Fruit fly (Drosophila melanogaster) whole organism, embryonic: Measurements from ENCODE around the gene XRCC1.

Experiments used
- ATbp ChIP-seq: fragments of 200-800 bp; sonication (Bioruptor generic); optimal IDR thresholded peaks from 2 replicates; lab custom pipeline; 2017; ENCODE audit warnings: missing biosample characterization, mild to moderate bottlenecking, missing genetic modification characterization, missing genetic modification reagents
- Antp ChIP-seq: fragments of 200-800 bp; sonication (Bioruptor generic); optimal IDR thresholded peaks from 3 replicates; lab custom pipeline; 2016; ENCODE audit warnings: missing biosample characterization, missing genetic modification characterization
- Atf-2 ChIP-seq: fragments of 200-800 bp; sonication (Bioruptor generic); optimal IDR thresholded peaks from 2 replicates; lab custom pipeline; 2016; ENCODE audit warnings: missing biosample characterization, missing genetic modification characterization
- CG10209 ChIP-seq: fragments of 200-800 bp; sonication (Bioruptor generic); optimal IDR thresholded peaks from 3 replicates; lab custom pipeline; 2017; ENCODE audit warnings: missing biosample characterization, mild to moderate bottlenecking, missing genetic modification characterization, missing genetic modification reagents
- CG10565 ChIP-seq: fragments of 200-800 bp; sonication (Bioruptor generic); optimal IDR thresholded peaks from 3 replicates; lab custom pipeline; 2016; ENCODE audit warnings: missing biosample characterization, mild to moderate bottlenecking, missing genetic modification characterization
- CG12744 ChIP-seq: fragments of 200-800 bp; sonication (Bioruptor generic); optimal IDR thresholded peaks from 2 replicates; lab custom pipeline; 2016; ENCODE audit warnings: missing biosample characterization, missing genetic modification characterization
- CG14441 ChIP-seq: fragments of 200-800 bp; sonication (Bioruptor generic); IDR thresholded peaks from 2 replicates; pipeline ENCODE4 v1.3.6; 2022; ENCODE audit warnings: missing biosample characterization, missing genetic modification characterization
- CG14667 ChIP-seq: fragments of 200-800 bp; sonication (Bioruptor generic); IDR thresholded peaks from 2 replicates; pipeline ENCODE4 v1.3.6; 2022; ENCODE audit warnings: missing biosample characterization, missing genetic modification characterization
- CG15073 ChIP-seq: fragments of 200-800 bp; sonication (Bioruptor generic); optimal IDR thresholded peaks from 2 replicates; lab custom pipeline; 2016; ENCODE audit warnings: missing biosample characterization, missing genetic modification characterization
- CG1529 ChIP-seq: fragments of 200-800 bp; sonication (Bioruptor generic); optimal IDR thresholded peaks from 3 replicates; lab custom pipeline; 2018; ENCODE audit warnings: missing biosample characterization, missing genetic modification characterization
- CG17361 ChIP-seq: fragments of 200-800 bp; sonication (Bioruptor generic); IDR thresholded peaks from 3 replicates; pipeline ENCODE4 v1.3.6; 2022; ENCODE audit warnings: missing biosample characterization, missing genetic modification characterization
- CG17912 ChIP-seq: fragments of 200-800 bp; sonication (Bioruptor generic); optimal IDR thresholded peaks from 2 replicates; lab custom pipeline; 2018; ENCODE audit warnings: missing biosample characterization, mild to moderate bottlenecking, missing genetic modification characterization
- CG2129 ChIP-seq: fragments of 200-800 bp; sonication (Bioruptor generic); IDR thresholded peaks from 2 replicates; pipeline ENCODE4 v1.3.6; 2022; ENCODE audit warnings: missing biosample characterization, missing genetic modification characterization; ENCODE audit not compliant: partially characterized antibody
- CG2199 ChIP-seq: fragments of 200-800 bp; sonication (Bioruptor generic); IDR thresholded peaks from 3 replicates; pipeline ENCODE4 v1.3.6; 2022; ENCODE audit warnings: missing biosample characterization, missing genetic modification characterization
- CG30431 ChIP-seq: fragments of 200-800 bp; sonication (Bioruptor generic); optimal IDR thresholded peaks from 2 replicates; lab custom pipeline; 2017; ENCODE audit warnings: missing biosample characterization, missing genetic modification characterization
- CG3847 ChIP-seq: fragments of 200-800 bp; sonication (Bioruptor generic); IDR thresholded peaks from 2 replicates; pipeline ENCODE4 v1.3.6; 2022; ENCODE audit warnings: missing biosample characterization, missing genetic modification characterization
- CG6689 ChIP-seq: fragments of 200-800 bp; sonication (Bioruptor generic); IDR thresholded peaks from 2 replicates; pipeline ENCODE4 v1.3.6; 2022; ENCODE audit warnings: missing biosample characterization, missing genetic modification characterization
- CG8765 ChIP-seq: fragments of 200-800 bp; sonication (Bioruptor generic); IDR thresholded peaks from 2 replicates; pipeline ENCODE4 v1.3.6; 2022; ENCODE audit warnings: missing biosample characterization, missing genetic modification characterization
- CG8944 ChIP-seq: fragments of 200-800 bp; sonication (Bioruptor generic); optimal IDR thresholded peaks from 3 replicates; lab custom pipeline; 2016; ENCODE audit warnings: missing biosample characterization, missing genetic modification characterization
- CoRest ChIP-seq: fragments of 200-800 bp; sonication (Bioruptor generic); optimal IDR thresholded peaks from 3 replicates; lab custom pipeline; 2018; ENCODE audit warnings: missing biosample characterization, mild to moderate bottlenecking, missing genetic modification characterization, moderate library complexity
- CrebB ChIP-seq: fragments of 200-800 bp; sonication (Bioruptor generic); optimal IDR thresholded peaks from 3 replicates; lab custom pipeline; 2018; ENCODE audit warnings: missing biosample characterization, mild to moderate bottlenecking, missing genetic modification characterization
- D ChIP-seq, 2 experiments: fragments of 200-800 bp in 1 of 2; fragments of >200 bp in 1 of 2; sonication (Bioruptor generic) in 1 of 2; optimal IDR thresholded peaks; 2 replicates in 1 of 2; 3 replicates in 1 of 2; lab custom pipeline; 2017; ENCODE audit warnings: mild to moderate bottlenecking in 1 of 2, missing biosample characterization in 1 of 2, missing genetic modification characterization in 1 of 2, missing genetic modification reagents in 1 of 2
- Deaf1 ChIP-seq: fragments of 200-800 bp; optimal IDR thresholded peaks from 3 replicates; lab custom pipeline; 2019; ENCODE audit warnings: missing biosample characterization, mild to moderate bottlenecking, missing genetic modification characterization, moderate library complexity
- H15 ChIP-seq: fragments of 200-800 bp; sonication (Bioruptor generic); IDR thresholded peaks from 3 replicates; pipeline ENCODE4 v1.3.6; 2022; ENCODE audit warnings: missing biosample characterization, missing genetic modification characterization
- HmgZ ChIP-seq: fragments of 200-800 bp; sonication (Bioruptor generic); optimal IDR thresholded peaks from 2 replicates; lab custom pipeline; 2018; ENCODE audit warnings: missing biosample characterization, mild to moderate bottlenecking, missing genetic modification characterization
- Hr51 ChIP-seq, 2 experiments: fragments of 200-800 bp; sonication (Bioruptor generic); optimal IDR thresholded peaks; 2 replicates in 1 of 2; 3 replicates in 1 of 2; lab custom pipeline; 2016 to 2018; ENCODE audit warnings: missing biosample characterization in 2 of 2, missing genetic modification characterization in 2 of 2, mild to moderate bottlenecking in 1 of 2, moderate library complexity in 1 of 2
- Jarid2 ChIP-seq: fragments of 200-800 bp; sonication (Bioruptor generic); optimal IDR thresholded peaks from 3 replicates; lab custom pipeline; 2017; ENCODE audit warnings: mild to moderate bottlenecking, missing biosample characterization, missing genetic modification reagents, missing genetic modification characterization
- MTF-1 ChIP-seq: fragments of 200-800 bp; sonication (Bioruptor generic); optimal IDR thresholded peaks from 2 replicates; lab custom pipeline; 2018; ENCODE audit warnings: missing biosample characterization, mild to moderate bottlenecking, missing genetic modification characterization, borderline replicate concordance
- NFAT ChIP-seq: fragments of 200-800 bp; sonication (Bioruptor generic); IDR thresholded peaks from 2 replicates; pipeline ENCODE4 v1.3.6; 2022; ENCODE audit warnings: missing biosample characterization, missing genetic modification characterization
- Nf-YB ChIP-seq: fragments of 200-800 bp; sonication (Bioruptor generic); optimal IDR thresholded peaks from 3 replicates; lab custom pipeline; 2019; ENCODE audit warnings: missing biosample characterization, mild to moderate bottlenecking, missing genetic modification characterization, moderate library complexity
- Ptx1 ChIP-seq: fragments of 200-800 bp; sonication (Bioruptor generic); IDR thresholded peaks from 2 replicates; pipeline ENCODE4 v1.3.6; 2022; ENCODE audit warnings: missing biosample characterization, missing genetic modification characterization
- Scr ChIP-seq: fragments of 200-800 bp; sonication (Bioruptor generic); IDR thresholded peaks from 2 replicates; pipeline ENCODE4 v1.3.6; 2022; ENCODE audit warnings: missing biosample characterization, missing genetic modification characterization; ENCODE audit not compliant: partially characterized antibody
- Side ChIP-seq: fragments of 200-800 bp; sonication (Bioruptor generic); optimal IDR thresholded peaks from 2 replicates; lab custom pipeline; 2016; ENCODE audit warnings: missing biosample characterization, missing genetic modification characterization
- Xbp1 ChIP-seq: fragments of 200-800 bp; sonication (Bioruptor generic); optimal IDR thresholded peaks from 3 replicates; lab custom pipeline; 2016; ENCODE audit warnings: missing biosample characterization, mild to moderate bottlenecking, missing genetic modification characterization
- Xrp1 ChIP-seq: fragments of 200-800 bp; sonication (Bioruptor generic); IDR thresholded peaks from 2 replicates; pipeline ENCODE4 v1.3.6; 2022; ENCODE audit warnings: missing biosample characterization, missing genetic modification characterization
- aop ChIP-seq: fragments of 200-800 bp; sonication (Bioruptor generic); IDR thresholded peaks from 2 replicates; pipeline ENCODE4 v1.3.6; 2022; ENCODE audit warnings: missing biosample characterization, missing genetic modification characterization
- ara ChIP-seq: fragments of 200-800 bp; sonication (Bioruptor generic); IDR thresholded peaks from 2 replicates; pipeline ENCODE4 v1.3.6; 2022; ENCODE audit warnings: missing biosample characterization, missing genetic modification characterization
- cad ChIP-seq: fragments of >200 bp; optimal IDR thresholded peaks from 2 replicates; lab custom pipeline; 2017; ENCODE audit warnings: missing biosample characterization, missing genetic modification characterization
- dysf ChIP-seq: fragments of 200-800 bp; sonication (Bioruptor generic); IDR thresholded peaks from 3 replicates; pipeline ENCODE4 v1.3.6; 2022; ENCODE audit warnings: missing biosample characterization, missing genetic modification characterization
- fd64A ChIP-seq: fragments of 200-800 bp; sonication (Bioruptor generic); optimal IDR thresholded peaks from 3 replicates; lab custom pipeline; 2018; ENCODE audit warnings: missing biosample characterization, mild to moderate bottlenecking, missing genetic modification characterization
- fu2 ChIP-seq: fragments of 200-800 bp; sonication (Bioruptor generic); optimal IDR thresholded peaks from 2 replicates; lab custom pipeline; 2016; ENCODE audit warnings: missing biosample characterization, missing genetic modification characterization
- kni ChIP-seq: fragments of 200-800 bp; sonication (Bioruptor generic); optimal IDR thresholded peaks from 3 replicates; lab custom pipeline; 2017; ENCODE audit warnings: mild to moderate bottlenecking, missing biosample characterization, missing genetic modification reagents, missing genetic modification characterization
- mam ChIP-seq: fragments of 200-800 bp; sonication (Bioruptor generic); optimal IDR thresholded peaks from 3 replicates; lab custom pipeline; 2016; ENCODE audit warnings: missing biosample characterization, missing genetic modification characterization
- nmo ChIP-seq: fragments of 200-800 bp; sonication (Bioruptor generic); optimal IDR thresholded peaks from 2 replicates; lab custom pipeline; 2018; ENCODE audit warnings: missing biosample characterization, mild to moderate bottlenecking, missing genetic modification characterization, moderate library complexity
- p53 ChIP-seq: fragments of 200-800 bp; sonication (Bioruptor generic); optimal IDR thresholded peaks from 2 replicates; lab custom pipeline; 2016; ENCODE audit warnings: missing biosample characterization, missing genetic modification characterization
- peb ChIP-seq: fragments of 200-800 bp; sonication (Bioruptor generic); IDR thresholded peaks from 2 replicates; pipeline ENCODE4 v1.3.6; 2022; ENCODE audit warnings: missing biosample characterization, missing genetic modification characterization
- tx ChIP-seq: fragments of 200-800 bp; sonication (Bioruptor generic); optimal IDR thresholded peaks from 2 replicates; lab custom pipeline; 2016; ENCODE audit warnings: missing biosample characterization, missing genetic modification characterization
- unpg ChIP-seq: fragments of 200-800 bp; sonication (Bioruptor generic); optimal IDR thresholded peaks from 3 replicates; lab custom pipeline; 2018; ENCODE audit warnings: missing biosample characterization, mild to moderate bottlenecking, missing genetic modification characterization, moderate library complexity
- yki ChIP-seq: fragments of >200 bp; optimal IDR thresholded peaks from 3 replicates; lab custom pipeline; 2018
- zen ChIP-seq: fragments of 200-800 bp; sonication (Bioruptor generic); optimal IDR thresholded peaks from 3 replicates; lab custom pipeline; 2018; ENCODE audit warnings: missing biosample characterization, mild to moderate bottlenecking, missing genetic modification characterization, moderate library complexity

Gene XRCC1

DNA sequence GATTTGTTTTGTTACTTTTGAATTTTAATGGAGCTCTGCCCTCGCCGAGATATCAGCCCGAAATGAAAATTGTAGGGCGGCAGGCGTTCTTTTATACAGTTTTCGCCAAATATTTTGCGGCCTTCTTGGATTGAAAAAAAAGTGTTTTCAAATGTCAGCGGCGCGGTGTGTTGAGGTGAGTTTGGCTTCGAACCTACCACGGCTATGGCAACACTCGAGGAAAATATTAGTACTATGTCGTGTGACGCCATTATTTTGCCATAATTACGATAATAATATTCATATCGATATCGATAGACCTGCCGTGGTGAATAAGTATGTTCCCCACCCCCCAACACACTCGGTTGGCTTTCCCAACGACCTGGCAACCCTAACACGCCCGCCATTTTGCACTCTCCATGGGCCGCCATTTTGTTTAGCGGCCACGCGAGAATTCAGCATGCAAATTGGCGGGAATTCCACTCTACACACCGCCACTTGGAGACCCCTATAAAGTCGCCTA, 17.8 kb upstream of the XRCC1 start, which contains the start of the genes TrxT and dhd (continued):
- TF ChIP-seq CG1529: peak; percentile 10
- peak; percentile 30 for TF ChIP-seq CG12744 (GFP tag; lab: Kevin White, UChicago)
- TF ChIP-seq ATbp (GFP tag; lab: Kevin White, UChicago): no peak
- peak; percentile 23 for TF ChIP-seq CG15073
- peak; percentile 50; the same call in 1 of the 2 replicates for TF ChIP-seq CG3847
- no peak for TF ChIP-seq tx (GFP tag; lab: Kevin White, UChicago)
- peak; percentile 48; the same call in 1 of the 2 replicates for TF ChIP-seq Xrp1 (GFP tag; lab: Robert Waterston, UW)
- no peak for TF ChIP-seq cad (GFP tag; lab: Kevin White, UChicago)
- TF ChIP-seq Antp (GFP tag; lab: Kevin White, UChicago): peak; percentile 37
- peak; percentile 28; the same call in 1 of the 2 replicates for TF ChIP-seq Ptx1 (GFP tag; lab: Robert Waterston, UW)
- no peak for TF ChIP-seq NFAT (GFP tag; lab: Robert Waterston, UW)
- TF ChIP-seq CG6689 (GFP tag; lab: Robert Waterston, UW): 0 out of 2 replicates have a peak, but pooled peaks have one; percentile 44
- TF ChIP-seq Side (GFP tag; lab: Kevin White, UChicago): no peak
- 0 out of 2 replicates have a peak, but pooled peaks have one; percentile 16 for TF ChIP-seq peb (GFP tag; lab: Robert Waterston, UW)
- TF ChIP-seq D (optimal IDR thresholded peaks at IDR 0.05; lab: Kevin White, UChicago): no peak
- no peak for TF ChIP-seq D (GFP tag; optimal IDR thresholded peaks at IDR 0.05; lab: Kevin White, UChicago)
- no peak; the same call in 1 of the 2 replicates for TF ChIP-seq CG8765 (GFP tag; lab: Robert Waterston, UW)
- TF ChIP-seq kni (GFP tag; lab: Kevin White, UChicago): no peak
- TF ChIP-seq CG10209 (GFP tag; lab: Kevin White, UChicago): peak; percentile 23
- peak; percentile 77 for TF ChIP-seq CoRest
- TF ChIP-seq CrebB (tag; lab: Kevin White, UChicago): peak; percentile 7
- TF ChIP-seq MTF-1 (GFP tag; lab: Kevin White, UChicago): peak; percentile 33
- TF ChIP-seq mam: peak; percentile 22
- TF ChIP-seq Deaf1 (tag; lab: Kevin White, UChicago): no peak
- TF ChIP-seq CG10565 (GFP tag; lab: Kevin White, UChicago): no peak
- TF ChIP-seq CG8944: no peak
- no peak for TF ChIP-seq yki (lab: Kevin White, UChicago)
- 0 out of 3 replicates have a peak, but pooled peaks have one; percentile 29 for TF ChIP-seq dysf (GFP tag; lab: Robert Waterston, UW)
- peak; percentile 49 for TF ChIP-seq HmgZ (tag; lab: Kevin White, UChicago)
- TF ChIP-seq Xbp1 (GFP tag; lab: Kevin White, UChicago): peak; percentile 31
- no peak for TF ChIP-seq H15 (GFP tag; lab: Robert Waterston, UW)
- TF ChIP-seq zen (tag; lab: Kevin White, UChicago): no peak
- TF ChIP-seq nmo: peak; percentile 46
- no peak for TF ChIP-seq Jarid2 (GFP tag; lab: Kevin White, UChicago)
- TF ChIP-seq CG17912: no peak
- TF ChIP-seq CG2129 (GFP tag; lab: Robert Waterston, UW): no peak
- TF ChIP-seq fu2 (GFP tag; lab: Kevin White, UChicago): no peak
- no peak for TF ChIP-seq aop (GFP tag; lab: Robert Waterston, UW)
- TF ChIP-seq CG30431 (GFP tag; lab: Kevin White, UChicago): no peak
- no peak for TF ChIP-seq Nf-YB (GFP tag; lab: Kevin White, UChicago)
- TF ChIP-seq CG14667 (GFP tag; lab: Robert Waterston, UW): no peak
- no peak for TF ChIP-seq fd64A
- TF ChIP-seq Scr: peak; percentile 38
- TF ChIP-seq unpg (GFP tag; lab: Kevin White, UChicago): no peak
- no peak for TF ChIP-seq ara (GFP tag; lab: Robert Waterston, UW)
- TF ChIP-seq p53 (GFP tag; lab: Kevin White, UChicago): no peak
- TF ChIP-seq CG2199: no peak
- TF ChIP-seq Atf-2 (GFP tag; lab: Kevin White, UChicago): no peak
- no peak for TF ChIP-seq CG17361
- peak; percentile 37; the same call in 1 of the 2 replicates for TF ChIP-seq CG14441 (GFP tag; lab: Robert Waterston, UW)
- TF ChIP-seq Hr51 (GFP tag; optimal IDR thresholded peaks at IDR 0.05; lab: Kevin White, UChicago): no peak
